Fruit fly (Drosophila melanogaster) whole organism, embryonic: ENCODE results near the gene Cul5.

Experiments used
- Asciz ChIP-seq: fragments of 200-800 bp; sonication (Bioruptor generic); optimal IDR thresholded peaks from 2 replicates; lab custom pipeline; 2017; ENCODE audit warnings: missing biosample characterization, mild to moderate bottlenecking, missing genetic modification characterization, missing genetic modification reagents
- Awh ChIP-seq: fragments of 200-800 bp; sonication (Bioruptor generic); IDR thresholded peaks from 2 replicates; pipeline ENCODE4, ENCODE4 v1.3.6; 2022; ENCODE audit warnings: missing biosample characterization, missing genetic modification characterization
- Blimp-1 ChIP-seq: fragments of 200-800 bp; sonication (Bioruptor generic); optimal IDR thresholded peaks from 3 replicates; lab custom pipeline; 2018; ENCODE audit warnings: missing biosample characterization, missing genetic modification characterization, mild to moderate bottlenecking, moderate library complexity, missing genetic modification reagents
- CG10979 ChIP-seq: fragments of 200-800 bp; sonication (Bioruptor generic); optimal IDR thresholded peaks from 2 replicates; lab custom pipeline; 2018; ENCODE audit warnings: missing biosample characterization, mild to moderate bottlenecking, missing genetic modification characterization, moderate library complexity
- CG12071 ChIP-seq: fragments of 200-800 bp; sonication (Bioruptor generic); optimal IDR thresholded peaks from 3 replicates; lab custom pipeline; 2018; ENCODE audit warnings: missing biosample characterization, mild to moderate bottlenecking, missing genetic modification characterization
- CG13424 ChIP-seq: fragments of 200-800 bp; sonication (Bioruptor generic); optimal IDR thresholded peaks from 2 replicates; lab custom pipeline; 2019; ENCODE audit warnings: missing biosample characterization, mild to moderate bottlenecking, missing genetic modification characterization, moderate library complexity
- CG1603 ChIP-seq: fragments of 200-800 bp; sonication (Bioruptor generic); optimal IDR thresholded peaks from 2 replicates; lab custom pipeline; 2019; ENCODE audit warnings: missing biosample characterization, mild to moderate bottlenecking, missing genetic modification characterization, moderate library complexity
- CG16813 ChIP-seq: fragments of 200-800 bp; sonication (Bioruptor generic); IDR thresholded peaks from 3 replicates; pipeline ENCODE4 v1.3.6; 2022; ENCODE audit warnings: missing biosample characterization, missing genetic modification characterization; ENCODE audit not compliant: partially characterized antibody
- CG17359 ChIP-seq: fragments of 200-800 bp; sonication (Bioruptor generic); optimal IDR thresholded peaks from 3 replicates; lab custom pipeline; 2018; ENCODE audit warnings: missing biosample characterization, mild to moderate bottlenecking, missing genetic modification characterization, moderate library complexity
- CG17361 ChIP-seq: fragments of 200-800 bp; sonication (Bioruptor generic); IDR thresholded peaks from 3 replicates; pipeline ENCODE4 v1.3.6; 2022; ENCODE audit warnings: missing biosample characterization, missing genetic modification characterization
- CG17912 ChIP-seq: fragments of 200-800 bp; sonication (Bioruptor generic); optimal IDR thresholded peaks from 2 replicates; lab custom pipeline; 2018; ENCODE audit warnings: missing biosample characterization, mild to moderate bottlenecking, missing genetic modification characterization
- CG2199 ChIP-seq: fragments of 200-800 bp; sonication (Bioruptor generic); IDR thresholded peaks from 3 replicates; pipeline ENCODE4 v1.3.6; 2022; ENCODE audit warnings: missing biosample characterization, missing genetic modification characterization
- CG32767 ChIP-seq: fragments of 200-800 bp; sonication (Bioruptor generic); IDR thresholded peaks from 2 replicates; pipeline ENCODE4 v1.3.6; 2022; ENCODE audit warnings: missing biosample characterization, missing genetic modification characterization
- CG33557 ChIP-seq: fragments of 200-800 bp; sonication (Bioruptor generic); optimal IDR thresholded peaks from 2 replicates; lab custom pipeline; 2019; ENCODE audit warnings: missing biosample characterization, mild to moderate bottlenecking, missing genetic modification characterization, moderate library complexity
- CG4328 ChIP-seq: fragments of 200-800 bp; sonication (Bioruptor generic); optimal IDR thresholded peaks from 3 replicates; lab custom pipeline; 2017; ENCODE audit warnings: missing biosample characterization, missing genetic modification reagents, missing genetic modification characterization
- CG8089 ChIP-seq: fragments of 200-800 bp; sonication (Bioruptor generic); optimal IDR thresholded peaks from 3 replicates; lab custom pipeline; 2016; ENCODE audit warnings: missing biosample characterization, missing genetic modification characterization
- CG9437 ChIP-seq: fragments of 200-800 bp; sonication (Bioruptor generic); optimal IDR thresholded peaks from 2 replicates; lab custom pipeline; 2018; ENCODE audit warnings: missing biosample characterization, mild to moderate bottlenecking, missing genetic modification characterization
- Deaf1 ChIP-seq: fragments of 200-800 bp; optimal IDR thresholded peaks from 3 replicates; lab custom pipeline; 2019; ENCODE audit warnings: missing biosample characterization, mild to moderate bottlenecking, missing genetic modification characterization, moderate library complexity
- MTF-1 ChIP-seq: fragments of 200-800 bp; sonication (Bioruptor generic); optimal IDR thresholded peaks from 2 replicates; lab custom pipeline; 2018; ENCODE audit warnings: missing biosample characterization, mild to moderate bottlenecking, missing genetic modification characterization, borderline replicate concordance
- Med ChIP-seq: fragments of 200-800 bp; sonication (Bioruptor generic); peaks from one replicate; lab custom pipeline; 2016; ENCODE audit warnings: missing biosample characterization, missing genetic modification characterization, mild to moderate bottlenecking, inconsistent platforms, moderate library complexity
- Nf-YB ChIP-seq: fragments of 200-800 bp; sonication (Bioruptor generic); optimal IDR thresholded peaks from 3 replicates; lab custom pipeline; 2019; ENCODE audit warnings: missing biosample characterization, mild to moderate bottlenecking, missing genetic modification characterization, moderate library complexity
- Oaz ChIP-seq: fragments of 200-800 bp; sonication (Bioruptor generic); IDR thresholded peaks from 2 replicates; pipeline ENCODE4 v1.3.6; 2022; ENCODE audit warnings: missing biosample characterization, missing genetic modification characterization
- Sox100B ChIP-seq: fragments of 200-800 bp; sonication (Bioruptor generic); optimal IDR thresholded peaks from 3 replicates; lab custom pipeline; 2018; ENCODE audit warnings: missing biosample characterization, mild to moderate bottlenecking, missing genetic modification characterization
- Stat92E ChIP-seq, 3 experiments: fragments of >200 bp in 2 of 3; fragments of 200-800 bp in 1 of 3; sonication (Bioruptor generic) in 1 of 3; optimal IDR thresholded peaks; 2 replicates each; lab custom pipeline; 2017 to 2019; ENCODE audit warnings: missing biosample characterization in 3 of 3, missing genetic modification characterization in 3 of 3, mild to moderate bottlenecking in 1 of 3, moderate library complexity in 1 of 3
- Xrp1 ChIP-seq: fragments of 200-800 bp; sonication (Bioruptor generic); IDR thresholded peaks from 2 replicates; pipeline ENCODE4 v1.3.6; 2022; ENCODE audit warnings: missing biosample characterization, missing genetic modification characterization
- ac ChIP-seq: fragments of 200-800 bp; sonication (Bioruptor generic); optimal IDR thresholded peaks from 3 replicates; lab custom pipeline; 2017; ENCODE audit warnings: missing biosample characterization, mild to moderate bottlenecking, missing genetic modification characterization
- bab2 ChIP-seq: fragments of 200-800 bp; sonication (Bioruptor generic); optimal IDR thresholded peaks from 2 replicates; lab custom pipeline; 2016; ENCODE audit warnings: missing biosample characterization, missing genetic modification characterization
- bigmax ChIP-seq: fragments of 200-800 bp; sonication (Bioruptor generic); optimal IDR thresholded peaks from 2 replicates; lab custom pipeline; 2018; ENCODE audit warnings: missing biosample characterization, mild to moderate bottlenecking, missing genetic modification characterization
- ci ChIP-seq: fragments of 200-800 bp; sonication (Bioruptor generic); IDR thresholded peaks from 3 replicates; pipeline ENCODE4 v1.3.6; 2022; ENCODE audit warnings: missing biosample characterization, missing genetic modification characterization
- dmrt99B ChIP-seq: fragments of 200-800 bp; sonication (Bioruptor generic); optimal IDR thresholded peaks from 2 replicates; lab custom pipeline; 2018; ENCODE audit warnings: missing biosample characterization, mild to moderate bottlenecking, missing genetic modification characterization, moderate library complexity
- gcm ChIP-seq: fragments of 200-800 bp; sonication (Bioruptor generic); optimal IDR thresholded peaks from 2 replicates; lab custom pipeline; 2019; ENCODE audit warnings: missing biosample characterization, mild to moderate bottlenecking, missing genetic modification characterization, moderate library complexity
- gem ChIP-seq: fragments of 200-800 bp; sonication (Bioruptor generic); optimal IDR thresholded peaks from 2 replicates; lab custom pipeline; 2019; ENCODE audit warnings: missing biosample characterization, mild to moderate bottlenecking, missing genetic modification characterization, moderate library complexity
- hkb ChIP-seq, 2 experiments: fragments of 200-800 bp in 1 of 2; fragments of >200 bp in 1 of 2; sonication (Bioruptor generic) in 1 of 2; IDR thresholded peaks in 1 of 2; optimal IDR thresholded peaks in 1 of 2; 2 replicates each; pipeline versions ENCODE4 v1.3.6 to Lab custom; 2017 to 2022; ENCODE audit warnings: missing biosample characterization in 1 of 2, missing genetic modification characterization in 1 of 2
- kni ChIP-seq: fragments of 200-800 bp; sonication (Bioruptor generic); optimal IDR thresholded peaks from 3 replicates; lab custom pipeline; 2017; ENCODE audit warnings: mild to moderate bottlenecking, missing biosample characterization, missing genetic modification reagents, missing genetic modification characterization
- nau ChIP-seq: fragments of 200-800 bp; sonication (Bioruptor generic); optimal IDR thresholded peaks from 3 replicates; lab custom pipeline; 2017; ENCODE audit warnings: missing biosample characterization, mild to moderate bottlenecking, missing genetic modification characterization, missing genetic modification reagents
- otp ChIP-seq: fragments of 200-800 bp; sonication (Bioruptor generic); IDR thresholded peaks from 3 replicates; pipeline ENCODE4, ENCODE4 v1.3.6; 2022; ENCODE audit warnings: missing biosample characterization, missing genetic modification characterization
- pfk ChIP-seq: fragments of 200-800 bp; sonication (Bioruptor generic); optimal IDR thresholded peaks from 2 replicates; lab custom pipeline; 2018; ENCODE audit warnings: missing biosample characterization, mild to moderate bottlenecking, missing genetic modification characterization, moderate library complexity
- ro ChIP-seq: fragments of 200-800 bp; sonication (Bioruptor generic); IDR thresholded peaks from 2 replicates; pipeline ENCODE4 v1.3.6; 2022; ENCODE audit warnings: missing biosample characterization, missing genetic modification characterization
- sens ChIP-seq: fragments of 200-800 bp; sonication (Bioruptor generic); peaks from one replicate; lab custom pipeline; 2016; ENCODE audit warnings: missing biosample characterization, missing genetic modification characterization
- sisA ChIP-seq: fragments of 200-800 bp; sonication (Bioruptor generic); IDR thresholded peaks from 2 replicates; pipeline ENCODE4 v1.3.6; 2022; ENCODE audit warnings: missing biosample characterization, missing genetic modification characterization
- so ChIP-seq: fragments of 200-800 bp; sonication (Bioruptor generic); IDR thresholded peaks from 3 replicates; pipeline ENCODE4 v1.3.6; 2022; ENCODE audit warnings: missing biosample characterization, missing genetic modification characterization
- unc-4 ChIP-seq: fragments of 200-800 bp; sonication (Bioruptor generic); IDR thresholded peaks from 2 replicates; pipeline ENCODE4 v1.3.6; 2022; ENCODE audit warnings: missing biosample characterization, missing genetic modification characterization; ENCODE audit not compliant: partially characterized antibody
- unpg ChIP-seq: fragments of 200-800 bp; sonication (Bioruptor generic); optimal IDR thresholded peaks from 3 replicates; lab custom pipeline; 2018; ENCODE audit warnings: missing biosample characterization, mild to moderate bottlenecking, missing genetic modification characterization, moderate library complexity
- wek ChIP-seq: fragments of 200-800 bp; sonication (Bioruptor generic); optimal IDR thresholded peaks from 3 replicates; lab custom pipeline; 2018; ENCODE audit warnings: missing biosample characterization, mild to moderate bottlenecking, missing genetic modification characterization, moderate library complexity
- zfh1 ChIP-seq: fragments of 200-800 bp; sonication (Bioruptor generic); IDR thresholded peaks from 3 replicates; pipeline ENCODE4 v1.3.6; 2022; ENCODE audit warnings: missing biosample characterization, missing genetic modification characterization

The Cul5 gene

dm6 chr3R:29083459-29084457 lies 21.0 kb upstream of the Cul5 start (continued):
- TF ChIP-seq MTF-1 (GFP tag; lab: Kevin White, UChicago) (no peak), ac (GFP tag; lab: Kevin White, UChicago) (peak; percentile 63), Med (GFP tag; lab: Kevin White, UChicago) (peak; percentile 55), zfh1 (GFP tag; lab: Robert Waterston, UW) (0 out of 3 replicates have a peak, but pooled peaks have one; percentile 17), CG12071 (GFP tag; lab: Kevin White, UChicago) (peak; percentile 45), sisA (GFP tag; lab: Robert Waterston, UW) (no peak), CG33557 (GFP tag; lab: Kevin White, UChicago) (peak; percentile 45), gcm (GFP tag; lab: Kevin White, UChicago) (peak; percentile 41), CG10979 (tag; lab: Kevin White, UChicago) (peak; percentile 1), sens (GFP tag; lab: Kevin White, UChicago) (peak; percentile 69), bab2 (peak; percentile 46), CG13424 (tag; lab: Kevin White, UChicago) (no peak), Oaz (no peak), CG8089 (GFP tag; lab: Kevin White, UChicago) (no peak), bigmax (GFP tag; lab: Kevin White, UChicago) (no peak), so (GFP tag; lab: Robert Waterston, UW) (0 out of 3 replicates have a peak, but pooled peaks have one; percentile 38), nau (GFP tag; lab: Kevin White, UChicago) (peak; percentile 68), hkb (optimal IDR thresholded peaks at IDR 0.05; lab: Kevin White, UChicago) (no peak), hkb (GFP tag; IDR thresholded peaks at IDR 0.05; lab: Robert Waterston, UW) (0 out of 2 replicates have a peak, but pooled peaks have one; percentile 17), dmrt99B (peak; percentile 14), Deaf1 (tag; lab: Kevin White, UChicago) (peak; percentile 63), Sox100B (GFP tag; lab: Kevin White, UChicago) (peak; percentile 14), Blimp-1 (GFP tag; lab: Kevin White, UChicago) (peak; percentile 34), CG16813 (GFP tag; lab: Robert Waterston, UW) (no peak), Xrp1 (GFP tag; lab: Robert Waterston, UW) (peak; percentile 35; the same call in 1 of the 2 replicates), Stat92E (GFP tag; optimal IDR thresholded peaks at IDR 0.05; lab: Kevin White, UChicago) (peak in 1 of 3 experiments; percentile 36), CG17359 (tag; lab: Kevin White, UChicago) (peak; percentile 19), CG17912 (GFP tag; lab: Kevin White, UChicago) (peak; percentile 27), unc-4 (GFP tag; lab: Robert Waterston, UW) (no peak), gem (peak; percentile 11), pfk (GFP tag; lab: Kevin White, UChicago) (peak; percentile 83), Awh (peak; percentile 59; the same call in 1 of the 2 replicates), ci (GFP tag; lab: Robert Waterston, UW) (peak; percentile 50; the same call in 2 of the 3 replicates), wek (GFP tag; lab: Kevin White, UChicago) (peak; percentile 55), CG1603 (tag; lab: Kevin White, UChicago) (peak; percentile 30), ro (no peak), CG2199 (GFP tag; lab: Robert Waterston, UW) (peak; percentile 81), CG4328 (GFP tag; lab: Kevin White, UChicago) (no peak), kni (GFP tag; lab: Kevin White, UChicago) (peak; percentile 37), CG17361 (0 out of 3 replicates have a peak, but pooled peaks have one; percentile 12), unpg (peak; percentile 10), CG32767 (GFP tag; lab: Robert Waterston, UW) (peak; percentile 63; the same call in 1 of the 2 replicates), Asciz (peak; percentile 56), Nf-YB (GFP tag; lab: Kevin White, UChicago) (peak; percentile 13), CG9437 (GFP tag; lab: Kevin White, UChicago) (no peak), otp (GFP tag; lab: Robert Waterston, UW) (0 out of 3 replicates have a peak, but pooled peaks have one; percentile 11)
